Worm (Caenorhabditis elegans) whole organism, L2 larva: ENCODE measurements around the gene C10A4.3.

Experiments
- ceh-82 ChIP-seq: fragments of 150-350 bp; optimal IDR thresholded peaks from 2 replicates; lab custom pipeline; 2014; ENCODE audit warnings: missing biosample characterization, missing genetic modification characterization
- dmd-4 ChIP-seq: sonication (generic microtip); optimal IDR thresholded peaks from 2 replicates; lab custom pipeline; 2017; ENCODE audit warnings: missing biosample characterization, missing genetic modification characterization
- elt-1 ChIP-seq: fragments of 150-350 bp; optimal IDR thresholded peaks from 2 replicates; lab custom pipeline; 2014; ENCODE audit warnings: missing biosample characterization, missing genetic modification characterization
- nhr-10 ChIP-seq: sonication (generic microtip); optimal IDR thresholded peaks from 2 replicates; lab custom pipeline; 2017; ENCODE audit warnings: missing biosample characterization, missing genetic modification characterization

DNA sequence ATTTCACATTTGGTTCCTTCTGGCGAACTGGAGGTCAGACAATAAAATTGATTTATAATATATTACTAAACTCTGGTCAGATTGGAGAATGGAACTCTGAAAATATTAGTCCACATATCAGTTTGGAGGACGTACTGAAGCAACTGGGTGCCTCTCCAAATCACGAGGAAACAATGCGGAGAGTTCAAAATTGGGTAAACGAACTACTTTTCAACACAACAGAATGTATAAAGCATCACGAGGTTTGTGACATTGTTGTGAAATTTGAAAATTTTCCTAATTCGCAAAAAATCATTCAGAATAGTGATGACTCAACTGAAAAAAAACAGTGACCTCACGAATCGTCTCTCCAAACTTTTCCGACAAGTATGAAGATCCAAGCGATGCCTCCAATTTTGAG is 12.3 kb upstream of the C10A4.3 start, which contains the start of gene gad-2:
- TF ChIP-seq ceh-82 (tag; lab: Kevin White, UChicago) = no peak
- no peak for TF ChIP-seq elt-1 (tag; lab: Kevin White, UChicago)
- no peak for TF ChIP-seq dmd-4 (tag; lab: Kevin White, UChicago)
- TF ChIP-seq nhr-10 (tag; lab: Kevin White, UChicago) = no peak
